Worm (Caenorhabditis elegans) whole organism, L4/young adult: ENCODE data around the gene T16G1.7.

Experiments
- W03F9.2 ChIP-seq: fragments of 150-350 bp; optimal IDR thresholded peaks from 2 replicates; lab custom pipeline; 2014; ENCODE audit warnings: missing biosample characterization, missing genetic modification characterization
- dao-5 ChIP-seq: sonication (generic microtip); optimal IDR thresholded peaks from 2 replicates; lab custom pipeline; 2016; ENCODE audit warnings: missing genotype, missing genetic modification characterization, moderate library complexity, missing compliant biosample characterization
- him-1 ChIP-seq: sonication (generic microtip); optimal IDR thresholded peaks from 2 replicates; lab custom pipeline; 2016; ENCODE audit warnings: missing genotype, missing genetic modification reagents, missing genetic modification characterization, missing compliant biosample characterization

Gene T16G1.7

ce11 chrV:12908614-12909013 lies 26.3 kb downstream of the T16G1.7 start:
- TF ChIP-seq him-1 (tag; lab: Kevin White, UChicago) (no peak), dao-5 (tag; lab: Kevin White, UChicago) (no peak), W03F9.2 (no peak)

- TF ChIP-seq him-1 (tag; lab: Kevin White, UChicago) (no peak), dao-5 (tag; lab: Kevin White, UChicago) (no peak), W03F9.2 (no peak)
Measured at ce11 chrV:12907436-12907835, 27.5 kb downstream of the T16G1.7 start.

- TF ChIP-seq W03F9.2 (no peak), dao-5 (tag; lab: Kevin White, UChicago) (no peak), him-1 (tag; lab: Kevin White, UChicago) (no peak)
Measured at ce11 chrV:12906732-12907131, 28.2 kb downstream of the T16G1.7 start, which contains the start of gene ttr-29. ttr-29 (minus strand) TSS chrV:12906832.

ce11 chrV:12905074-12905473 lies 29.8 kb downstream of the T16G1.7 start, which contains the start of gene ttr-28:
ttr-28 (minus strand) TSS chrV:12905174.
- TF ChIP-seq him-1 (tag; lab: Kevin White, UChicago) (no peak), dao-5 (tag; lab: Kevin White, UChicago) (no peak), W03F9.2 (no peak)

ce11 chrV:12904054-12904453 lies 30.9 kb downstream of the T16G1.7 start, which contains the start of gene ttr-27:
ttr-27 (minus strand) TSS chrV:12904098.
- TF ChIP-seq W03F9.2 (no peak), him-1 (tag; lab: Kevin White, UChicago) (no peak), dao-5 (tag; lab: Kevin White, UChicago) (no peak)

ce11 chrV:12901301-12901700 lies 33.6 kb downstream of the T16G1.7 start:
- TF ChIP-seq dao-5 (tag; lab: Kevin White, UChicago) = no peak
- no peak for TF ChIP-seq him-1 (tag; lab: Kevin White, UChicago)

- TF ChIP-seq dao-5 (tag; lab: Kevin White, UChicago) (no peak), W03F9.2 (no peak), him-1 (tag; lab: Kevin White, UChicago) (no peak)
Measured at ce11 chrV:12898583-12899232, 36.2 kb downstream of the T16G1.7 start.

ce11 chrV:12897338-12897737 lies 37.6 kb downstream of the T16G1.7 start:
- no peak for TF ChIP-seq dao-5 (tag; lab: Kevin White, UChicago)
- TF ChIP-seq him-1 (tag; lab: Kevin White, UChicago) = no peak
- no peak for TF ChIP-seq W03F9.2

- no peak for TF ChIP-seq dao-5 (tag; lab: Kevin White, UChicago)
- TF ChIP-seq W03F9.2 = no peak
- TF ChIP-seq him-1 (tag; lab: Kevin White, UChicago) = no peak
Measured at ce11 chrV:12896850-12897249, 38.1 kb downstream of the T16G1.7 start.

ce11 chrV:12895772-12896171 lies 39.1 kb downstream of the T16G1.7 start, which contains the start of gene ttbk-7:
ttbk-7 (minus strand) TSS chrV:12895872.
- TF ChIP-seq him-1 (tag; lab: Kevin White, UChicago) = no peak
- TF ChIP-seq W03F9.2 = no peak
- TF ChIP-seq dao-5 (tag; lab: Kevin White, UChicago) = no peak

ce11 chrV:12885860-12886259 lies 49.1 kb downstream of the T16G1.7 start, which contains the start of gene glb-24:
glb-24 (minus strand) TSS chrV:12885960.
- no peak for TF ChIP-seq W03F9.2
- no peak for TF ChIP-seq dao-5 (tag; lab: Kevin White, UChicago)
- no peak for TF ChIP-seq him-1 (tag; lab: Kevin White, UChicago)
